Worm (Caenorhabditis elegans): Measurements from ENCODE around the gene ZK353.10.

ZK353.10 gene

ce11 chrIII:8411976-8412375 is 17.8 kb upstream of the ZK353.10 start:
- no peak for TF ChIP-seq ama-1 (optimal IDR thresholded peaks at IDR 0.05)
- TF ChIP-seq ceh-6 (GFP tag; optimal IDR thresholded peaks at IDR 0.05), result no peak
- no peak for TF ChIP-seq elt-4 (tag; optimal IDR thresholded peaks at IDR 0.05)
- no peak for TF ChIP-seq eyg-1 (tag; optimal IDR thresholded peaks at IDR 0.05)
- TF ChIP-seq T23F11.4 (GFP tag; optimal IDR thresholded peaks at IDR 0.05), result no peak
- no peak for TF ChIP-seq F13H6.1 (tag; optimal IDR thresholded peaks at IDR 0.05)
- no peak for TF ChIP-seq ceh-34 (tag; optimal IDR thresholded peaks at IDR 0.05)
- no peak for TF ChIP-seq tbx-7 (tag; optimal IDR thresholded peaks at IDR 0.05)
- TF ChIP-seq hlh-13 (GFP tag; optimal IDR thresholded peaks at IDR 0.05), result no peak
- no peak for TF ChIP-seq C38D4.7 (GFP tag; optimal IDR thresholded peaks at IDR 0.05)
- no peak for TF ChIP-seq ceh-19 (GFP tag; optimal IDR thresholded peaks at IDR 0.05)
- peak; percentile 93 for TF ChIP-seq unc-55 (GFP tag; optimal IDR thresholded peaks at IDR 0.05)
- TF ChIP-seq odd-2 (tag; optimal IDR thresholded peaks at IDR 0.05), result no peak
- no peak for TF ChIP-seq sox-4 (tag; optimal IDR thresholded peaks at IDR 0.05)
- no peak for TF ChIP-seq ceh-18 (tag; optimal IDR thresholded peaks at IDR 0.05)
- TF ChIP-seq madf-2 (tag; optimal IDR thresholded peaks at IDR 0.05), result no peak
- no peak for TF ChIP-seq lim-6 (tag; optimal IDR thresholded peaks at IDR 0.05)
- TF ChIP-seq K09A11.1 (tag; optimal IDR thresholded peaks at IDR 0.05; ENCODE audit: insufficient read depth), result no peak
- TF ChIP-seq rnt-1 (tag; optimal IDR thresholded peaks at IDR 0.05), result no peak
- peak; percentile 13 for TF ChIP-seq ets-4 (tag; optimal IDR thresholded peaks at IDR 0.05)
- TF ChIP-seq ceh-31 (tag; optimal IDR thresholded peaks at IDR 0.05), result peak; percentile 75
- no peak for TF ChIP-seq sox-2 (GFP tag; IDR thresholded peaks at IDR 0.05)
- no peak for TF ChIP-seq unc-86 (tag; optimal IDR thresholded peaks at IDR 0.05)
- no peak for TF ChIP-seq ceh-9 (tag; optimal IDR thresholded peaks at IDR 0.05)
- TF ChIP-seq hlh-6 (tag; optimal IDR thresholded peaks at IDR 0.05), result no peak
- TF ChIP-seq ttx-3 (tag; optimal IDR thresholded peaks at IDR 0.05), result no peak
- TF ChIP-seq zip-5 (tag; optimal IDR thresholded peaks at IDR 0.05), result no peak
- no peak for TF ChIP-seq nhr-11 (tag; optimal IDR thresholded peaks at IDR 0.05)
- no peak for TF ChIP-seq pros-1 (tag; optimal IDR thresholded peaks at IDR 0.05)
- TF ChIP-seq ahr-1 (tag; optimal IDR thresholded peaks at IDR 0.05), result no peak
- TF ChIP-seq ceh-2 (tag; optimal IDR thresholded peaks at IDR 0.05), result peak; percentile 13
- no peak for TF ChIP-seq unc-3 (GFP tag; conservative IDR thresholded peaks at IDR 0.05)
- peak; percentile 44 for TF ChIP-seq unc-3 (tag; optimal IDR thresholded peaks at IDR 0.05)
- TF ChIP-seq hlh-15 (tag; optimal IDR thresholded peaks at IDR 0.05), result no peak
- peak; percentile 46 for TF ChIP-seq unc-42 (tag; optimal IDR thresholded peaks at IDR 0.05)
- TF ChIP-seq nfya-1 (tag; optimal IDR thresholded peaks at IDR 0.05), result peak; percentile 91
- TF ChIP-seq C08G9.2 (tag; optimal IDR thresholded peaks at IDR 0.05), result no peak
- no peak for TF ChIP-seq pha-4 (tag; optimal IDR thresholded peaks at IDR 0.05)
- TF ChIP-seq pha-2 (tag; optimal IDR thresholded peaks at IDR 0.05), result no peak
- no peak for TF ChIP-seq ceh-22 (tag; optimal IDR thresholded peaks at IDR 0.05)
- TF ChIP-seq elt-2 (tag; optimal IDR thresholded peaks at IDR 0.05), result no peak
- no peak for TF ChIP-seq K02D7.2 (tag; optimal IDR thresholded peaks at IDR 0.05)
- TF ChIP-seq dve-1 (tag; optimal IDR thresholded peaks at IDR 0.05), result peak; percentile 27
- TF ChIP-seq pag-3 (tag; optimal IDR thresholded peaks at IDR 0.05; ENCODE audit: borderline replicate concordance), result no peak
- TF ChIP-seq Y22D7AL.16 (tag; optimal IDR thresholded peaks at IDR 0.05), result no peak
- peak; percentile 12 for TF ChIP-seq tbx-2 (tag; optimal IDR thresholded peaks at IDR 0.05)
- TF ChIP-seq pqm-1 (tag; optimal IDR thresholded peaks at IDR 0.05), result no peak
- no peak for TF ChIP-seq ceh-30 (tag; optimal IDR thresholded peaks at IDR 0.05)
- TF ChIP-seq ref-2 (tag; optimal IDR thresholded peaks at IDR 0.05), result peak; percentile 67
- peak; percentile 23 for TF ChIP-seq dmd-4 (tag; optimal IDR thresholded peaks at IDR 0.05; ENCODE audit: borderline replicate concordance)
- no peak for TF ChIP-seq che-1 (tag; optimal IDR thresholded peaks at IDR 0.05)
- no peak for TF ChIP-seq pat-9 (tag; optimal IDR thresholded peaks at IDR 0.05)
- no peak for TF ChIP-seq hlh-30 (tag; optimal IDR thresholded peaks at IDR 0.05; ENCODE audit: insufficient read depth)
- TF ChIP-seq nhr-232 (tag; optimal IDR thresholded peaks at IDR 0.05), result no peak

Data from whole organism, late embryonic.